Worm (Caenorhabditis elegans) whole organism, L4/young adult: ENCODE results near the gene sre-6.

Experiments used
- W03F9.2 ChIP-seq: fragments of 150-350 bp; optimal IDR thresholded peaks from 2 replicates; lab custom pipeline; 2014; ENCODE audit warnings: missing biosample characterization, missing genetic modification characterization
- dao-5 ChIP-seq: sonication (generic microtip); optimal IDR thresholded peaks from 2 replicates; lab custom pipeline; 2016; ENCODE audit warnings: missing genotype, missing genetic modification characterization, moderate library complexity, missing compliant biosample characterization
- him-1 ChIP-seq: sonication (generic microtip); optimal IDR thresholded peaks from 2 replicates; lab custom pipeline; 2016; ENCODE audit warnings: missing genotype, missing genetic modification reagents, missing genetic modification characterization, missing compliant biosample characterization

DNA sequence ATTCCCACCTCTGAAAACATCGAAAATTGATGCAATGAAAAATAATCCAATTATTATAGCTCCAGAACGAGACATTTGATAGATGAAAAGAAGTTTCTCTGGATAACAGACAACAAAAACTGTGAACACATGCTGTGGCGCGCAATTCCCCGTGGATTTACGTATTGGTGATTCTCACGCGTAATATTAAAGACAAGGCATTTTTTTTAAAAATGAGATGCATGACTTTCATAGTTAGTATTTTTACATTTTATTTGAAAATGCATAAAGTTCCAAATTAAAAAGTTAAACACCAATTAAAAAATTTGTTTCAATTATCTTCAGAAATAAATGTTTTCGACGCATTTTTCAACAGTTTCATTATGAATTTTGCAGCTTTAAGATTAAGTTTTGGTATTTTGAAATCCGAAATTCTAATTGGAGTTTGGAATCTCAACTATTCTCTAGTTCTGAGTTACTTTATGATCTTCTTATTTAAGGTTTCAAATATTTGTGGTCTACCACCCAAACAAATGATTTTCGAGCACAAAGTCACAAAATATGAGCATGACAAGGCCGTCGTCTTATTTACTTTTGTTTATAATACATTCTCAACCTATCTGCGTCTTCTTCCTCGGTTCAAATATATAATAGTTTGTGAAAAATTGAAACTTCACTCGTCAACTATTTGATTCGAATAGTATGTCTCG, 15.2 kb downstream of the sre-6 start, which contains the start of the genes selt-1.2 and F28H7.2:
- TF ChIP-seq W03F9.2 (tag; lab: Kevin White, UChicago) (no peak), him-1 (tag; lab: Kevin White, UChicago) (no peak), dao-5 (tag; lab: Kevin White, UChicago) (no peak)
